Worm (Caenorhabditis elegans) whole organism, L2 larva: ENCODE data around the gene C33C12.1.

Source experiments
- F13H6.1 ChIP-seq: sonication (generic microtip); optimal IDR thresholded peaks from 2 replicates; lab custom pipeline; 2016; ENCODE audit warnings: missing genetic modification characterization, missing compliant biosample characterization
- Y55F3AM.14 ChIP-seq: fragments of 200-800 bp; sonication (Bioruptor generic); optimal IDR thresholded peaks from 2 replicates; lab custom pipeline; 2018; ENCODE audit warnings: mild to moderate bottlenecking, missing genetic modification characterization, missing compliant biosample characterization
- alr-1 ChIP-seq: fragments of 150-350 bp; optimal IDR thresholded peaks from 2 replicates; lab custom pipeline; 2014; ENCODE audit warnings: missing biosample characterization, missing genetic modification characterization
- blmp-1 ChIP-seq: sonication (generic microtip); optimal IDR thresholded peaks from 2 replicates; lab custom pipeline; 2017; ENCODE audit warnings: missing genetic modification characterization, mild to moderate bottlenecking, missing compliant biosample characterization, antibody characterized with exemption, moderate library complexity; ENCODE audit not compliant: insufficient read depth
- dmd-4 ChIP-seq: sonication (generic microtip); optimal IDR thresholded peaks from 2 replicates; lab custom pipeline; 2017; ENCODE audit warnings: missing biosample characterization, missing genetic modification characterization
- lsy-2 ChIP-seq, 2 experiments: fragments of 150-350 bp in 1 of 2; sonication (generic microtip) in 1 of 2; optimal IDR thresholded peaks; 2 replicates each; lab custom pipeline; 2014 to 2017; ENCODE audit warnings: missing biosample characterization in 2 of 2, missing genetic modification characterization in 2 of 2
- nhr-11 ChIP-seq: fragments of 150-350 bp; optimal IDR thresholded peaks from 2 replicates; lab custom pipeline; 2014; ENCODE audit warnings: missing biosample characterization, missing genetic modification characterization
- nhr-23 ChIP-seq: fragments of 150-350 bp; optimal IDR thresholded peaks from 2 replicates; lab custom pipeline; 2014; ENCODE audit warnings: missing biosample characterization, missing genetic modification reagents, missing genetic modification characterization
- nhr-237 ChIP-seq: fragments of 150-350 bp; optimal IDR thresholded peaks from 2 replicates; lab custom pipeline; 2014; ENCODE audit warnings: missing biosample characterization, missing genetic modification characterization
- unc-39 ChIP-seq: fragments of 150-350 bp; optimal IDR thresholded peaks from 2 replicates; lab custom pipeline; 2014; ENCODE audit warnings: missing biosample characterization, missing genetic modification characterization
- unc-62 ChIP-seq: fragments of 150-350 bp; optimal IDR thresholded peaks from 2 replicates; lab custom pipeline; 2014; ENCODE audit warnings: missing biosample characterization, missing genetic modification reagents, missing genetic modification characterization

DNA sequence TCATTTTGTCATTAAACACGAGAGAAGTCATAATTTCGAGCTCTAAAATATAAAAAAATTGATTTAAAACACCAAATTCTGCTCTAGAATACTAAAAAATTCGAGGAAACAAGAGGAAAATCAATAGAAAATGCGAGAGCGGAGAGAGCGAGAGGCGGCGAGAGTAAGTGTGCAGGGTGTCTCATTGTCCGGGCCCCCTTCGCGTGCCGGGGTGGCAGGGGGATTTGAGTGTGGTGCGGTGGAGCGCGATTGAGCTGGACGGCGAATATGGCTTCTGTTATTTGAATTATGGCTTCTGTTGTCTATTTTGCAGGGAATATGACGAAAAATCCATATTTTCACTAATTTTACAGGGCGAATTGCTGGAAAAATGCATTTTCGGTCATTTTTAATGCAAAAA, 21.8 kb downstream of the C33C12.1 start, which contains the start of gene Y59C2A.3:
- TF ChIP-seq unc-62 (GFP tag; lab: Kevin White, UChicago) (no peak), nhr-237 (no peak), F13H6.1 (peak; percentile 25), lsy-2 (tag; optimal IDR thresholded peaks at IDR 0.05; lab: Kevin White, UChicago) (peak; percentile 19 to 61), blmp-1 (tag; lab: Kevin White, UChicago) (no peak), nhr-23 (tag; lab: Kevin White, UChicago) (no peak), alr-1 (tag; lab: Kevin White, UChicago) (no peak), nhr-11 (no peak), unc-39 (tag; lab: Kevin White, UChicago) (no peak), dmd-4 (no peak), Y55F3AM.14 (no peak)
